Worm (Caenorhabditis elegans) whole organism, early embryonic: ENCODE measurements around the gene ZC506.1.

ENCODE experiments used
- B0310.2 ChIP-seq: sonication (generic microtip); optimal IDR thresholded peaks from 2 replicates; lab custom pipeline; 2016; ENCODE audit warnings: mild to moderate bottlenecking, missing genetic modification characterization, missing compliant biosample characterization
- F13C5.2 ChIP-seq: sonication (generic microtip); optimal IDR thresholded peaks from 2 replicates; lab custom pipeline; 2017; ENCODE audit warnings: mild to moderate bottlenecking, missing genetic modification characterization, inconsistent platforms, missing compliant biosample characterization
- aly-1 ChIP-seq: sonication (generic microtip); optimal IDR thresholded peaks from 2 replicates; lab custom pipeline; 2016; ENCODE audit warnings: missing genetic modification characterization, missing compliant biosample characterization
- ama-1 ChIP-seq: fragments of 150-350 bp; optimal IDR thresholded peaks from 2 replicates; lab custom pipeline; 2014
- ceh-13 ChIP-seq: fragments of 200-800 bp; sonication (Bioruptor generic); optimal IDR thresholded peaks from 2 replicates; lab custom pipeline; 2018; ENCODE audit warnings: mild to moderate bottlenecking, missing genetic modification characterization, missing compliant biosample characterization
- ceh-36 ChIP-seq: sonication (generic microtip); optimal IDR thresholded peaks from 2 replicates; lab custom pipeline; 2016; ENCODE audit warnings: missing genetic modification characterization, inconsistent platforms, missing compliant biosample characterization
- flt-1 ChIP-seq: fragments of 200-800 bp; sonication (Bioruptor generic); IDR thresholded peaks from 2 replicates; pipeline ENCODE4 v1.3.6; 2022; ENCODE audit warnings: missing genetic modification characterization, missing compliant biosample characterization
- hmg-4 ChIP-seq: fragments of 200-800 bp; sonication (Bioruptor generic); optimal IDR thresholded peaks from 2 replicates; lab custom pipeline; 2018; ENCODE audit warnings: mild to moderate bottlenecking, missing genetic modification characterization, missing compliant biosample characterization
- tbx-11 ChIP-seq: fragments of 200-800 bp; sonication (Bioruptor generic); IDR thresholded peaks from 2 replicates; pipeline ENCODE4 v1.3.6; 2022; ENCODE audit warnings: missing genetic modification characterization, missing compliant biosample characterization

- TF ChIP-seq B0310.2 (tag; lab: Kevin White, UChicago) (peak; percentile 59), F13C5.2 (tag; lab: Kevin White, UChicago) (peak; percentile 86), aly-1 (tag; lab: Kevin White, UChicago) (peak; percentile 66), flt-1 (GFP tag; lab: Robert Waterston, UW) (peak; percentile 5; the same call in 1 of the 2 replicates), ama-1 (lab: Kevin White, UChicago) (no peak), tbx-11 (no peak), ceh-13 (peak; percentile 5), ceh-36 (tag; lab: Kevin White, UChicago) (peak; percentile 45), hmg-4 (peak; percentile 97)
These were observed 26.5 kb upstream of the ZC506.1 start, which contains the start of gene tsp-21 for ce11 chrX:9932226-9932773.
